Fruit fly (Drosophila melanogaster): Measurements from ENCODE around the gene CG34171.

dm6 chr2L:18336531-18336930 lies 41.9 kb upstream of the CG34171 start:
- TF ChIP-seq insv (optimal IDR thresholded peaks at IDR 0.05) (no peak), psq (optimal IDR thresholded peaks at IDR 0.05) (no peak), h (optimal IDR thresholded peaks at IDR 0.05) (no peak)

All from Kc167 (cell line).